Worm (Caenorhabditis elegans) whole organism, midembryonic: Measurements from ENCODE around the gene ulp-4.

Experiments used
- T22C8.4 ChIP-seq: fragments of 200-800 bp; sonication (Bioruptor generic); IDR thresholded peaks from 2 replicates; pipeline ENCODE4 v1.3.6; 2022; ENCODE audit warnings: missing genetic modification characterization, missing compliant biosample characterization
- flt-1 ChIP-seq: fragments of 200-800 bp; sonication (Bioruptor generic); IDR thresholded peaks from 2 replicates; pipeline ENCODE4 v1.3.6; 2022; ENCODE audit warnings: missing genetic modification characterization, missing compliant biosample characterization
- klf-2 ChIP-seq: fragments of 200-800 bp; sonication (Bioruptor generic); conservative IDR thresholded peaks from 2 replicates; pipeline ENCODE4 v1.3.6; 2022; ENCODE audit warnings: missing genetic modification reagents, missing genetic modification characterization, missing compliant biosample characterization
- med-1 ChIP-seq: sonication (generic microtip); optimal IDR thresholded peaks from 2 replicates; lab custom pipeline; 2017; ENCODE audit warnings: missing genetic modification characterization, mild to moderate bottlenecking, missing compliant biosample characterization, antibody characterized with exemption, missing genetic modification reagents; ENCODE audit not compliant: insufficient read depth
- tab-1 ChIP-seq: fragments of 200-800 bp; sonication (Bioruptor generic); IDR thresholded peaks from 2 replicates; pipeline ENCODE4 v1.3.6; 2022; ENCODE audit warnings: missing genetic modification characterization, missing compliant biosample characterization
- ztf-23 ChIP-seq: fragments of 200-800 bp; sonication (Bioruptor generic); IDR thresholded peaks from 2 replicates; pipeline ENCODE4 v1.3.6; 2022; ENCODE audit warnings: missing genetic modification reagents, missing genetic modification characterization, missing compliant biosample characterization
- ztf-29 ChIP-seq: fragments of 200-800 bp; sonication (Bioruptor generic); IDR thresholded peaks from 2 replicates; pipeline ENCODE4 v1.3.6; 2022; ENCODE audit warnings: missing genetic modification reagents, missing genetic modification characterization, missing compliant biosample characterization

DNA sequence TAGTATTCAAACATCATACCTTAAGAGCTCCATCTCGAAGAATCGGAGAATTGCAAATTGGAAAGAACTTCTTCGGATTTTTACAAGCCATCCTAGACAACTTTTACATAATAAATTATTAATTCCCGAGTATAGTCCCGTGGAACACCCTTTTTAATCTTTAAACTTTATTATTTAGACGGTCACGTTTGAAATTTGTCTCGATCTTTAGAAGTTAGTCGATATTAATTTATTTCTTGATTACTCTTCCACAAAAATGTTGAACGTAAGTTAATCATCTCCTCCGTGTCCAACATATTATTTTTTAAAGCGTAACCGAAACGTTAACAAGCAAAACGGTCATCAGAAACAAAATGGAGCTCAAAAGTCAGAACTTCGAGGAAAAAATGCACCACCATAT lies 43.7 kb downstream of the ulp-4 start, which contains the start of the genes decr-1.3 and T05C12.1:
- TF ChIP-seq flt-1 (GFP tag; lab: Robert Waterston, UW) = no peak
- TF ChIP-seq ztf-29 (GFP tag; lab: Robert Waterston, UW) = no peak
- TF ChIP-seq tab-1 = no peak
- TF ChIP-seq med-1 (GFP tag; lab: Kevin White, UChicago) = no peak
- TF ChIP-seq klf-2 (GFP tag; lab: Robert Waterston, UW) = no peak
- no peak for TF ChIP-seq ztf-23 (GFP tag; lab: Robert Waterston, UW)
- no peak for TF ChIP-seq T22C8.4 (GFP tag; lab: Robert Waterston, UW)
